Fruit fly (Drosophila melanogaster) whole organism, embryonic: ENCODE results near the gene MtnE.

Experiments used
- CG4617 ChIP-seq: fragments of 200-800 bp; sonication (Bioruptor generic); optimal IDR thresholded peaks from 3 replicates; lab custom pipeline; 2016; ENCODE audit warnings: missing biosample characterization, missing genetic modification characterization, borderline replicate concordance
- CG4820 ChIP-seq: fragments of 200-800 bp; sonication (Bioruptor generic); optimal IDR thresholded peaks from 3 replicates; lab custom pipeline; 2016; ENCODE audit warnings: missing biosample characterization, missing genetic modification characterization
- esg ChIP-seq: fragments of 200-800 bp; sonication (Bioruptor generic); conservative IDR thresholded peaks from 2 replicates; pipeline ENCODE4 v1.3.6; 2022; ENCODE audit warnings: missing biosample characterization, missing genetic modification characterization
- nom ChIP-seq: fragments of 200-800 bp; sonication (Bioruptor generic); optimal IDR thresholded peaks from 2 replicates; lab custom pipeline; 2017; ENCODE audit warnings: missing biosample characterization, missing genetic modification characterization, mild to moderate bottlenecking, moderate library complexity, missing genetic modification reagents

- no peak for TF ChIP-seq CG4617 (GFP tag; lab: Kevin White, UChicago)
- no peak for TF ChIP-seq nom (GFP tag; lab: Kevin White, UChicago)
- no peak for TF ChIP-seq esg (GFP tag; lab: Robert Waterston, UW)
- TF ChIP-seq CG4820: no peak
Observed at dm6 chr3R:20503646-20504045, 30.9 kb downstream of the MtnE start, which contains the start of gene MtnB.
